Fruit fly (Drosophila melanogaster) S2 (cell line): ENCODE results near the gene TwdlG.

Source experiments
- CG8478 ChIP-seq: fragments of >200 bp; optimal IDR thresholded peaks from 2 replicates; lab custom pipeline; 2018
- CTCF ChIP-seq, 2 experiments: fragments of >200 bp; optimal IDR thresholded peaks; 2 replicates each; lab custom pipeline; 2018

DNA sequence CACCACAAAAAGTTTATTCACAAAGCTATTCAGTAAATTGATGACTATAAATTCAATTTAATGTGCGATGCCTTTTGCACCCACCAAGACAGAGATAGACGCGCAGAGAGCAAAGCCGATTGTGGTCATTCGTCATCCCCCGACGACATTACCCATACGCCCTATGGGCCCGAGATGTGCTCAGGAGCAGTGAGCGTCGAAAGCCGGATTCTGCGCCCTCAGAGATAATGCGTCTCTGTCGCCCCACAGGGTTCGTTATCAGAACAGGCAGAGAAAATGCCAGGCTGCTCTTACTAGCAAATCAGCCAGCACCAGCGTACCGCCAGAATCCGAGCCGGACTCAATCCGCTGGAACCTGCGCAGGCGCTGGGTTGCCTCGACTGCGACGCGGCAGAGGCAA is 40.1 kb upstream of the TwdlG start:
- TF ChIP-seq CTCF (optimal IDR thresholded peaks at IDR 0.05; lab: Kevin White, UChicago) (no peak), CG8478 (lab: Kevin White, UChicago) (no peak)
